Fruit fly (Drosophila melanogaster) whole organism, embryonic: ENCODE data around the gene Cdk1.
A peak's percentile ranks its signal among the peaks of the same experiment; 100 is the strongest.

Experiments used
- Aef1 ChIP-seq: fragments of 200-800 bp; sonication (Bioruptor generic); IDR thresholded peaks from 3 replicates; pipeline ENCODE4 v1.3.6; 2022; ENCODE audit warnings: missing biosample characterization, missing genetic modification characterization
- Atf6 ChIP-seq: fragments of 200-800 bp; sonication (Bioruptor generic); IDR thresholded peaks from 2 replicates; pipeline ENCODE4 v1.3.6; 2022; ENCODE audit warnings: missing biosample characterization, missing genetic modification characterization
- CG10366 ChIP-seq: fragments of 200-800 bp; sonication (Bioruptor generic); IDR thresholded peaks from 2 replicates; pipeline ENCODE4 v1.3.6; 2022; ENCODE audit warnings: missing biosample characterization, missing genetic modification characterization
- CG10462 ChIP-seq: fragments of 200-800 bp; sonication (Bioruptor generic); optimal IDR thresholded peaks from 2 replicates; lab custom pipeline; 2016; ENCODE audit warnings: missing biosample characterization, missing genetic modification characterization
- CG12155 ChIP-seq: fragments of 200-800 bp; sonication (Bioruptor generic); optimal IDR thresholded peaks from 3 replicates; lab custom pipeline; 2016; ENCODE audit warnings: missing biosample characterization, missing genetic modification characterization
- CG12659 ChIP-seq: fragments of 200-800 bp; sonication (Bioruptor generic); optimal IDR thresholded peaks from 3 replicates; lab custom pipeline; 2017; ENCODE audit warnings: mild to moderate bottlenecking, missing biosample characterization, missing genetic modification reagents, missing genetic modification characterization
- CG14667 ChIP-seq: fragments of 200-800 bp; sonication (Bioruptor generic); IDR thresholded peaks from 2 replicates; pipeline ENCODE4 v1.3.6; 2022; ENCODE audit warnings: missing biosample characterization, missing genetic modification characterization
- CG15479 ChIP-seq: fragments of 200-800 bp; sonication (Bioruptor generic); optimal IDR thresholded peaks from 3 replicates; lab custom pipeline; 2019; ENCODE audit warnings: missing biosample characterization, mild to moderate bottlenecking, missing genetic modification characterization, moderate library complexity
- CG1647 ChIP-seq: fragments of 200-800 bp; sonication (Bioruptor generic); optimal IDR thresholded peaks from 3 replicates; lab custom pipeline; 2016; ENCODE audit warnings: missing biosample characterization, missing genetic modification characterization
- CG17186 ChIP-seq: fragments of 200-800 bp; sonication (Bioruptor generic); optimal IDR thresholded peaks from 3 replicates; lab custom pipeline; 2017; ENCODE audit warnings: missing biosample characterization, missing genetic modification reagents, missing genetic modification characterization
- CG18476 ChIP-seq: fragments of 200-800 bp; sonication (Bioruptor generic); optimal IDR thresholded peaks from 2 replicates; lab custom pipeline; 2016; ENCODE audit warnings: missing biosample characterization, mild to moderate bottlenecking, missing genetic modification characterization
- CG18599 ChIP-seq: fragments of 200-800 bp; sonication (Bioruptor generic); optimal IDR thresholded peaks from 3 replicates; lab custom pipeline; 2017; ENCODE audit warnings: missing biosample characterization, missing genetic modification characterization, mild to moderate bottlenecking, moderate library complexity, missing genetic modification reagents
- CG2712 ChIP-seq: fragments of 200-800 bp; optimal IDR thresholded peaks from 3 replicates; lab custom pipeline; 2019; ENCODE audit warnings: missing biosample characterization, mild to moderate bottlenecking, missing genetic modification characterization, moderate library complexity
- CG33557 ChIP-seq: fragments of 200-800 bp; sonication (Bioruptor generic); optimal IDR thresholded peaks from 2 replicates; lab custom pipeline; 2019; ENCODE audit warnings: missing biosample characterization, mild to moderate bottlenecking, missing genetic modification characterization, moderate library complexity
- CG34376 ChIP-seq: fragments of 200-800 bp; sonication (Bioruptor generic); optimal IDR thresholded peaks from 2 replicates; lab custom pipeline; 2018; ENCODE audit warnings: missing biosample characterization, mild to moderate bottlenecking, missing genetic modification characterization
- CG4820 ChIP-seq: fragments of 200-800 bp; sonication (Bioruptor generic); optimal IDR thresholded peaks from 3 replicates; lab custom pipeline; 2016; ENCODE audit warnings: missing biosample characterization, missing genetic modification characterization
- CG6272 ChIP-seq: fragments of 200-800 bp; sonication (Bioruptor generic); IDR thresholded peaks from 2 replicates; pipeline ENCODE4 v1.3.6; 2022; ENCODE audit warnings: missing biosample characterization, missing genetic modification characterization
- CG6689 ChIP-seq: fragments of 200-800 bp; sonication (Bioruptor generic); IDR thresholded peaks from 2 replicates; pipeline ENCODE4 v1.3.6; 2022; ENCODE audit warnings: missing biosample characterization, missing genetic modification characterization
- CG6854 ChIP-seq: fragments of 200-800 bp; sonication (Bioruptor generic); optimal IDR thresholded peaks from 3 replicates; lab custom pipeline; 2017; ENCODE audit warnings: missing biosample characterization, mild to moderate bottlenecking, missing genetic modification characterization
- D19B ChIP-seq: fragments of 200-800 bp; sonication (Bioruptor generic); optimal IDR thresholded peaks from 2 replicates; lab custom pipeline; 2017; ENCODE audit warnings: missing biosample characterization, mild to moderate bottlenecking, missing genetic modification characterization
- Dp ChIP-seq: fragments of 200-800 bp; sonication (Bioruptor generic); optimal IDR thresholded peaks from 2 replicates; lab custom pipeline; 2018; ENCODE audit warnings: missing biosample characterization, mild to moderate bottlenecking, missing genetic modification characterization, moderate library complexity
- Dref ChIP-seq: fragments of 200-800 bp; sonication (Bioruptor generic); IDR thresholded peaks from 2 replicates; pipeline ENCODE4 v1.3.6; 2022; ENCODE audit warnings: missing biosample characterization, missing genetic modification characterization
- Ets97D ChIP-seq: fragments of 200-800 bp; sonication (Bioruptor generic); optimal IDR thresholded peaks from 3 replicates; lab custom pipeline; 2016; ENCODE audit warnings: missing biosample characterization, missing genetic modification characterization
- HLH3B ChIP-seq: fragments of 200-800 bp; sonication (Bioruptor generic); IDR thresholded peaks from 2 replicates; pipeline ENCODE4 v1.3.6; 2022; ENCODE audit warnings: missing biosample characterization, missing genetic modification characterization
- HLH54F ChIP-seq: fragments of 200-800 bp; sonication (Bioruptor generic); optimal IDR thresholded peaks from 3 replicates; lab custom pipeline; 2016; ENCODE audit warnings: missing biosample characterization, missing genetic modification characterization
- HLHmδ ChIP-seq: fragments of 200-800 bp; sonication (Bioruptor generic); optimal IDR thresholded peaks from 2 replicates; lab custom pipeline; 2018; ENCODE audit warnings: missing biosample characterization, mild to moderate bottlenecking, missing genetic modification characterization, moderate library complexity
- Hr3 ChIP-seq: fragments of 200-800 bp; sonication (Bioruptor generic); optimal IDR thresholded peaks from 3 replicates; lab custom pipeline; 2016; ENCODE audit warnings: missing biosample characterization, missing genetic modification characterization
- MBD-R2 ChIP-seq: fragments of 200-800 bp; sonication (Bioruptor generic); IDR thresholded peaks from 2 replicates; pipeline ENCODE4 v1.3.6; 2022; ENCODE audit warnings: missing biosample characterization, missing genetic modification characterization
- NFAT ChIP-seq: fragments of 200-800 bp; sonication (Bioruptor generic); IDR thresholded peaks from 2 replicates; pipeline ENCODE4 v1.3.6; 2022; ENCODE audit warnings: missing biosample characterization, missing genetic modification characterization
- Nf-YC ChIP-seq: fragments of 200-800 bp; optimal IDR thresholded peaks from 3 replicates; lab custom pipeline; 2019; ENCODE audit warnings: missing biosample characterization, mild to moderate bottlenecking, missing genetic modification characterization, moderate library complexity
- NfI ChIP-seq: fragments of 200-800 bp; sonication (Bioruptor generic); optimal IDR thresholded peaks from 3 replicates; lab custom pipeline; 2018; ENCODE audit warnings: missing biosample characterization, mild to moderate bottlenecking, missing genetic modification characterization, moderate library complexity
- Ravus ChIP-seq: fragments of 200-800 bp; sonication (Bioruptor generic); IDR thresholded peaks from 2 replicates; pipeline ENCODE4 v1.3.6; 2022; ENCODE audit warnings: missing biosample characterization, missing genetic modification characterization
- Scr ChIP-seq: fragments of 200-800 bp; sonication (Bioruptor generic); IDR thresholded peaks from 2 replicates; pipeline ENCODE4 v1.3.6; 2022; ENCODE audit warnings: missing biosample characterization, missing genetic modification characterization; ENCODE audit not compliant: partially characterized antibody
- Six4 ChIP-seq: fragments of 200-800 bp; sonication (Bioruptor generic); optimal IDR thresholded peaks from 2 replicates; lab custom pipeline; 2016; ENCODE audit warnings: missing biosample characterization, missing genetic modification characterization
- Sry-δ ChIP-seq: fragments of 200-800 bp; sonication (Bioruptor generic); optimal IDR thresholded peaks from 2 replicates; lab custom pipeline; 2016; ENCODE audit warnings: missing biosample characterization, missing genetic modification characterization
- ap ChIP-seq: fragments of 200-800 bp; sonication (Bioruptor generic); IDR thresholded peaks from 2 replicates; pipeline ENCODE4 v1.3.6; 2022; ENCODE audit warnings: missing biosample characterization, missing genetic modification characterization
- chinmo ChIP-seq: fragments of 200-800 bp; sonication (Bioruptor generic); IDR thresholded peaks from 4 replicates; pipeline ENCODE4 v1.3.6; 2022; ENCODE audit warnings: missing biosample characterization, missing genetic modification characterization; ENCODE audit not compliant: partially characterized antibody
- esg ChIP-seq: fragments of 200-800 bp; sonication (Bioruptor generic); conservative IDR thresholded peaks from 2 replicates; pipeline ENCODE4 v1.3.6; 2022; ENCODE audit warnings: missing biosample characterization, missing genetic modification characterization
- fru ChIP-seq: fragments of >200 bp; optimal IDR thresholded peaks from 2 replicates; lab custom pipeline; 2017
- ftz-f1 ChIP-seq: fragments of 200-800 bp; sonication (Bioruptor generic); optimal IDR thresholded peaks from 2 replicates; lab custom pipeline; 2016; ENCODE audit warnings: missing biosample characterization, missing genetic modification characterization
- fu2 ChIP-seq: fragments of 200-800 bp; sonication (Bioruptor generic); optimal IDR thresholded peaks from 2 replicates; lab custom pipeline; 2016; ENCODE audit warnings: missing biosample characterization, missing genetic modification characterization
- gcm ChIP-seq: fragments of 200-800 bp; sonication (Bioruptor generic); optimal IDR thresholded peaks from 2 replicates; lab custom pipeline; 2019; ENCODE audit warnings: missing biosample characterization, mild to moderate bottlenecking, missing genetic modification characterization, moderate library complexity
- gfzf ChIP-seq: fragments of 200-800 bp; sonication (Bioruptor generic); optimal IDR thresholded peaks from 2 replicates; lab custom pipeline; 2016; ENCODE audit warnings: missing biosample characterization, mild to moderate bottlenecking, missing genetic modification characterization, moderate library complexity
- kah ChIP-seq: fragments of 200-800 bp; sonication (Bioruptor generic); optimal IDR thresholded peaks from 2 replicates; lab custom pipeline; 2018; ENCODE audit warnings: missing biosample characterization, mild to moderate bottlenecking, missing genetic modification characterization
- lola ChIP-seq, 3 experiments: fragments of >200 bp in 2 of 3; fragments of 200-800 bp in 1 of 3; sonication (Bioruptor generic) in 1 of 3; optimal IDR thresholded peaks; 2 replicates each; lab custom pipeline; 2017 to 2019; ENCODE audit warnings: missing biosample characterization in 3 of 3, missing genetic modification characterization in 3 of 3, mild to moderate bottlenecking in 1 of 3, moderate library complexity in 1 of 3
- maf-S ChIP-seq: fragments of 200-800 bp; sonication (Bioruptor generic); optimal IDR thresholded peaks from 2 replicates; lab custom pipeline; 2016; ENCODE audit warnings: missing biosample characterization, missing genetic modification characterization
- mam ChIP-seq: fragments of 200-800 bp; sonication (Bioruptor generic); optimal IDR thresholded peaks from 3 replicates; lab custom pipeline; 2016; ENCODE audit warnings: missing biosample characterization, missing genetic modification characterization
- pfk ChIP-seq: fragments of 200-800 bp; sonication (Bioruptor generic); optimal IDR thresholded peaks from 2 replicates; lab custom pipeline; 2018; ENCODE audit warnings: missing biosample characterization, mild to moderate bottlenecking, missing genetic modification characterization, moderate library complexity
- schlank ChIP-seq: fragments of 200-800 bp; sonication (Bioruptor generic); optimal IDR thresholded peaks from 2 replicates; lab custom pipeline; 2018; ENCODE audit warnings: missing biosample characterization, mild to moderate bottlenecking, missing genetic modification characterization
- sima ChIP-seq: fragments of 200-800 bp; sonication (Bioruptor generic); optimal IDR thresholded peaks from 2 replicates; lab custom pipeline; 2016; ENCODE audit warnings: missing biosample characterization, missing genetic modification characterization
- z ChIP-seq: fragments of 200-800 bp; sonication (Bioruptor generic); IDR thresholded peaks from 3 replicates; pipeline ENCODE4 v1.3.6; 2022; ENCODE audit warnings: missing biosample characterization, missing genetic modification characterization
- zfh1 ChIP-seq: fragments of 200-800 bp; sonication (Bioruptor generic); IDR thresholded peaks from 3 replicates; pipeline ENCODE4 v1.3.6; 2022; ENCODE audit warnings: missing biosample characterization, missing genetic modification characterization

The Cdk1 gene

dm6 chr2L:10435606-10436160 is 49.6 kb upstream of the Cdk1 start, which contains the start of the genes TBC1D16 and holn1 (continued):
- TF ChIP-seq CG34376 (GFP tag; lab: Kevin White, UChicago) (no peak), CG15479 (GFP tag; lab: Kevin White, UChicago) (no peak), Sry-δ (peak; percentile 62), CG6689 (GFP tag; lab: Robert Waterston, UW) (no peak), NFAT (GFP tag; lab: Robert Waterston, UW) (no peak), CG18476 (no peak), MBD-R2 (GFP tag; lab: Robert Waterston, UW) (peak; percentile 50), kah (GFP tag; lab: Kevin White, UChicago) (no peak), lola (GFP tag; optimal IDR thresholded peaks at IDR 0.05; lab: Kevin White, UChicago) (no peak), CG12155 (GFP tag; lab: Kevin White, UChicago) (no peak), zfh1 (GFP tag; lab: Robert Waterston, UW) (no peak), NfI (no peak), sima (no peak), CG1647 (GFP tag; lab: Kevin White, UChicago) (no peak), Six4 (GFP tag; lab: Kevin White, UChicago) (no peak), chinmo (GFP tag; lab: Robert Waterston, UW) (no peak), Dp (peak; percentile 21), Ravus (no peak), HLH3B (GFP tag; lab: Robert Waterston, UW) (no peak), CG14667 (GFP tag; lab: Robert Waterston, UW) (no peak), Atf6 (GFP tag; lab: Robert Waterston, UW) (no peak), Aef1 (GFP tag; lab: Robert Waterston, UW) (no peak), gcm (no peak), z (GFP tag; lab: Robert Waterston, UW) (no peak), CG33557 (GFP tag; lab: Kevin White, UChicago) (no peak), schlank (no peak), CG10462 (GFP tag; lab: Kevin White, UChicago) (no peak), maf-S (GFP tag; lab: Kevin White, UChicago) (no peak), CG10366 (GFP tag; lab: Robert Waterston, UW) (no peak), CG4820 (GFP tag; lab: Kevin White, UChicago) (no peak), fru (no peak), CG2712 (tag; lab: Kevin White, UChicago) (peak; percentile 30), Nf-YC (tag; lab: Kevin White, UChicago) (peak; percentile 13), CG6854 (GFP tag; lab: Kevin White, UChicago) (no peak), pfk (peak; percentile 90), esg (GFP tag; lab: Robert Waterston, UW) (no peak), Ets97D (no peak), gfzf (GFP tag; lab: Kevin White, UChicago) (no peak), CG6272 (GFP tag; lab: Robert Waterston, UW) (no peak), Hr3 (GFP tag; lab: Kevin White, UChicago) (no peak), Dref (GFP tag; lab: Robert Waterston, UW) (peak; percentile 54), CG12659 (GFP tag; lab: Kevin White, UChicago) (peak; percentile 37), fu2 (GFP tag; lab: Kevin White, UChicago) (no peak), ftz-f1 (GFP tag; lab: Kevin White, UChicago) (no peak), mam (no peak), HLHmδ (GFP tag; lab: Kevin White, UChicago) (no peak), Scr (GFP tag; lab: Robert Waterston, UW) (peak; percentile 71), ap (GFP tag; lab: Robert Waterston, UW) (no peak), CG18599 (no peak), D19B (GFP tag; lab: Kevin White, UChicago) (no peak), CG17186 (GFP tag; lab: Kevin White, UChicago) (no peak), HLH54F (GFP tag; lab: Kevin White, UChicago) (no peak)
